Worm (Caenorhabditis elegans) whole organism, L4 larva: ENCODE measurements around the gene pde-12.

Experiments
- fos-1 ChIP-seq: fragments of 150-350 bp; optimal IDR thresholded peaks from 2 replicates; lab custom pipeline; 2014; ENCODE audit warnings: missing biosample characterization, missing genetic modification characterization
- lin-15B ChIP-seq: fragments of 150-350 bp; sonication (generic microtip); optimal IDR thresholded peaks from 3 replicates; lab custom pipeline; 2014; ENCODE audit warnings: missing biosample characterization, missing genetic modification characterization
- lin-39 ChIP-seq: fragments of 150-350 bp; optimal IDR thresholded peaks from 2 replicates; lab custom pipeline; 2014; ENCODE audit warnings: missing biosample characterization, missing genetic modification reagents, missing genetic modification characterization
- pqm-1 ChIP-seq: sonication (generic microtip); optimal IDR thresholded peaks from 2 replicates; lab custom pipeline; 2017; ENCODE audit warnings: missing biosample characterization, missing genetic modification characterization
- ztf-11 ChIP-seq: fragments of 150-350 bp; optimal IDR thresholded peaks from 2 replicates; lab custom pipeline; 2014; ENCODE audit warnings: missing biosample characterization, missing genetic modification characterization

ce11 chrIII:10824206-10824605 lies 20.6 kb downstream of the pde-12 start:
- no peak for TF ChIP-seq lin-15B (tag; lab: Kevin White, UChicago)
- TF ChIP-seq ztf-11 (tag; lab: Kevin White, UChicago): no peak
- no peak for TF ChIP-seq fos-1 (tag; lab: Kevin White, UChicago)
- no peak for TF ChIP-seq pqm-1
- no peak for TF ChIP-seq lin-39 (tag; lab: Kevin White, UChicago)
